Worm (Caenorhabditis elegans) whole organism, young adult: ENCODE data around the gene Y82E9BR.3.

Experiments used
- B0019.2 ChIP-seq: fragments of 200-800 bp; sonication (Bioruptor generic); conservative IDR thresholded peaks from 2 replicates; pipeline ENCODE4 v1.3.6; 2022; ENCODE audit warnings: missing genetic modification reagents, missing genetic modification characterization, missing compliant biosample characterization
- F23B12.7 ChIP-seq: sonication (generic microtip); optimal IDR thresholded peaks from 2 replicates; lab custom pipeline; 2017; ENCODE audit warnings: missing genetic modification characterization, mild to moderate bottlenecking, missing compliant biosample characterization, antibody characterized with exemption, moderate library complexity; ENCODE audit not compliant: insufficient read depth
- F52B5.7 ChIP-seq: sonication (generic microtip); optimal IDR thresholded peaks from 2 replicates; lab custom pipeline; 2016; ENCODE audit warnings: mild to moderate bottlenecking, missing genetic modification characterization, missing compliant biosample characterization
- F57A8.1 ChIP-seq: fragments of 200-800 bp; sonication (Bioruptor generic); optimal IDR thresholded peaks from 2 replicates; lab custom pipeline; 2018; ENCODE audit warnings: mild to moderate bottlenecking, missing genetic modification characterization, moderate library complexity, missing compliant biosample characterization
- F57C9.4 ChIP-seq: sonication (generic microtip); optimal IDR thresholded peaks from 2 replicates; lab custom pipeline; 2017; ENCODE audit warnings: mild to moderate bottlenecking, missing genetic modification characterization, missing compliant biosample characterization
- aptf-3 ChIP-seq: fragments of 200-800 bp; sonication (Bioruptor generic); IDR thresholded peaks from 2 replicates; pipeline ENCODE4 v1.3.6; 2022; ENCODE audit warnings: missing genetic modification characterization, missing compliant biosample characterization
- attf-5 ChIP-seq: fragments of 200-800 bp; sonication (Bioruptor generic); optimal IDR thresholded peaks from 2 replicates; lab custom pipeline; 2018; ENCODE audit warnings: mild to moderate bottlenecking, missing genetic modification characterization, missing compliant biosample characterization
- ceh-91 ChIP-seq: fragments of 200-800 bp; sonication (Bioruptor generic); IDR thresholded peaks from 2 replicates; pipeline ENCODE4 v1.3.6; 2022; ENCODE audit warnings: missing genetic modification reagents, missing genetic modification characterization, missing compliant biosample characterization
- die-1 ChIP-seq: sonication (generic microtip); optimal IDR thresholded peaks from 2 replicates; lab custom pipeline; 2016; ENCODE audit warnings: missing genotype, mild to moderate bottlenecking, missing genetic modification characterization, missing compliant biosample characterization
- efl-1 ChIP-seq: fragments of 150-350 bp; optimal IDR thresholded peaks from 2 replicates; lab custom pipeline; 2014; ENCODE audit warnings: missing biosample characterization, missing genetic modification reagents, missing genetic modification characterization
- egrh-3 ChIP-seq: fragments of 200-800 bp; sonication (Bioruptor generic); IDR thresholded peaks from 2 replicates; pipeline ENCODE4 v1.3.6; 2022; ENCODE audit warnings: missing genetic modification reagents, missing genetic modification characterization, missing compliant biosample characterization
- fkh-3 ChIP-seq: sonication (generic microtip); optimal IDR thresholded peaks from 2 replicates; lab custom pipeline; 2016; ENCODE audit warnings: mild to moderate bottlenecking, missing genetic modification characterization, missing compliant biosample characterization
- hlh-12 ChIP-seq: sonication (generic microtip); optimal IDR thresholded peaks from 2 replicates; lab custom pipeline; 2016; ENCODE audit warnings: missing genetic modification characterization, missing compliant biosample characterization
- hmg-1.2 ChIP-seq: fragments of 200-800 bp; sonication (Bioruptor generic); IDR thresholded peaks from 2 replicates; pipeline ENCODE4 v1.3.6; 2022; ENCODE audit warnings: missing genetic modification reagents, missing genetic modification characterization, missing compliant biosample characterization
- hmg-20 ChIP-seq: fragments of 200-800 bp; sonication (Bioruptor generic); IDR thresholded peaks from 2 replicates; pipeline ENCODE4 v1.3.6; 2022; ENCODE audit warnings: missing genetic modification reagents, missing genetic modification characterization, missing compliant biosample characterization
- lin-54 ChIP-seq: fragments of 200-800 bp; sonication (Bioruptor generic); optimal IDR thresholded peaks from 2 replicates; lab custom pipeline; 2018; ENCODE audit warnings: mild to moderate bottlenecking, missing genetic modification characterization, missing compliant biosample characterization
- lsl-1 ChIP-seq: fragments of 200-800 bp; sonication (Bioruptor generic); optimal IDR thresholded peaks from 2 replicates; lab custom pipeline; 2018; ENCODE audit warnings: mild to moderate bottlenecking, missing genetic modification characterization, moderate library complexity, missing compliant biosample characterization
- madf-10 ChIP-seq: sonication (generic microtip); optimal IDR thresholded peaks from 2 replicates; lab custom pipeline; 2016; ENCODE audit warnings: mild to moderate bottlenecking, missing genetic modification characterization, missing compliant biosample characterization
- madf-3 ChIP-seq: fragments of 200-800 bp; sonication (Bioruptor generic); IDR thresholded peaks from 2 replicates; pipeline ENCODE4 v1.3.6; 2022; ENCODE audit warnings: missing genetic modification reagents, missing genetic modification characterization, missing compliant biosample characterization
- mcd-1 ChIP-seq: fragments of 200-800 bp; sonication (Bioruptor generic); IDR thresholded peaks from 2 replicates; pipeline ENCODE4 v1.3.6; 2022; ENCODE audit warnings: missing genetic modification reagents, missing genetic modification characterization, missing compliant biosample characterization
- nfya-1 ChIP-seq: sonication (generic microtip); optimal IDR thresholded peaks from 2 replicates; lab custom pipeline; 2017; ENCODE audit warnings: antibody characterized with exemption, missing compliant biosample characterization, missing genetic modification characterization, borderline replicate concordance; ENCODE audit not compliant: insufficient read depth
- nfya-2 ChIP-seq: fragments of 200-800 bp; sonication (Bioruptor generic); IDR thresholded peaks from 2 replicates; pipeline ENCODE4 v1.3.6; 2022; ENCODE audit warnings: missing genetic modification reagents, missing genetic modification characterization, missing compliant biosample characterization
- nfyb-1 ChIP-seq: fragments of 200-800 bp; sonication (Bioruptor generic); IDR thresholded peaks from 2 replicates; pipeline ENCODE4 v1.3.6; 2022; ENCODE audit warnings: missing genetic modification reagents, missing genetic modification characterization, missing compliant biosample characterization
- nhr-179 ChIP-seq: sonication (generic microtip); optimal IDR thresholded peaks from 2 replicates; lab custom pipeline; 2016; ENCODE audit warnings: mild to moderate bottlenecking, missing genetic modification characterization, missing compliant biosample characterization
- pbrm-1 ChIP-seq: fragments of 200-800 bp; sonication (Bioruptor generic); IDR thresholded peaks from 2 replicates; pipeline ENCODE4 v1.3.6; 2022; ENCODE audit warnings: missing genetic modification reagents, missing genetic modification characterization, missing compliant biosample characterization
- rcor-1 ChIP-seq: fragments of 200-800 bp; sonication (Bioruptor generic); IDR thresholded peaks from 2 replicates; pipeline ENCODE4 v1.3.6; 2022; ENCODE audit warnings: missing genetic modification reagents, missing genetic modification characterization, missing compliant biosample characterization
- rec-8 ChIP-seq, 2 experiments: sonication (generic microtip); optimal IDR thresholded peaks; 2 replicates each; lab custom pipeline; 2016; ENCODE audit warnings: mild to moderate bottlenecking in 2 of 2, missing genetic modification characterization in 2 of 2, missing genetic modification reagents in 2 of 2, missing genotype in 2 of 2, missing biosample characterization in 1 of 2, missing compliant biosample characterization in 1 of 2, moderate library complexity in 1 of 2
- rpc-1 ChIP-seq, 2 experiments: fragments of 150-350 bp in 1 of 2; sonication (generic microtip) in 1 of 2; optimal IDR thresholded peaks; 2 replicates each; lab custom pipeline; 2014 to 2018; ENCODE audit warnings: missing biosample characterization in 1 of 2, missing genetic modification characterization in 1 of 2, missing genetic modification reagents in 1 of 2, missing genotype in 1 of 2
- sea-2 ChIP-seq: fragments of 200-800 bp; sonication (Bioruptor generic); IDR thresholded peaks from 2 replicates; pipeline ENCODE4 v1.3.6; 2022; ENCODE audit warnings: missing genetic modification characterization, missing compliant biosample characterization
- somi-1 ChIP-seq: fragments of 200-800 bp; sonication (Bioruptor generic); optimal IDR thresholded peaks from 2 replicates; lab custom pipeline; 2018; ENCODE audit warnings: mild to moderate bottlenecking, missing genetic modification characterization, missing compliant biosample characterization
- sptf-2 ChIP-seq: fragments of 200-800 bp; sonication (Bioruptor generic); optimal IDR thresholded peaks from 2 replicates; lab custom pipeline; 2018; ENCODE audit warnings: mild to moderate bottlenecking, missing genetic modification characterization, missing compliant biosample characterization
- unc-130 ChIP-seq: sonication (generic microtip); optimal IDR thresholded peaks from 2 replicates; lab custom pipeline; 2016; ENCODE audit warnings: missing genetic modification reagents, missing genetic modification characterization, missing compliant biosample characterization
- zfh-2 ChIP-seq: fragments of 200-800 bp; sonication (Bioruptor generic); conservative IDR thresholded peaks from 2 replicates; pipeline ENCODE4 v1.3.6; 2022; ENCODE audit warnings: missing genetic modification reagents, missing genetic modification characterization, missing compliant biosample characterization
- ztf-18 ChIP-seq: sonication (generic microtip); optimal IDR thresholded peaks from 2 replicates; lab custom pipeline; 2016; ENCODE audit warnings: missing genotype, mild to moderate bottlenecking, missing genetic modification characterization, missing compliant biosample characterization
- ztf-22 ChIP-seq: fragments of 200-800 bp; sonication (Bioruptor generic); optimal IDR thresholded peaks from 2 replicates; lab custom pipeline; 2018; ENCODE audit warnings: mild to moderate bottlenecking, missing genetic modification characterization, moderate library complexity, missing compliant biosample characterization
- ztf-25 ChIP-seq: fragments of 200-800 bp; sonication (Bioruptor generic); IDR thresholded peaks from 2 replicates; pipeline ENCODE4 v1.3.6; 2022; ENCODE audit warnings: missing genetic modification reagents, missing genetic modification characterization, missing compliant biosample characterization

The Y82E9BR.3 gene

DNA sequence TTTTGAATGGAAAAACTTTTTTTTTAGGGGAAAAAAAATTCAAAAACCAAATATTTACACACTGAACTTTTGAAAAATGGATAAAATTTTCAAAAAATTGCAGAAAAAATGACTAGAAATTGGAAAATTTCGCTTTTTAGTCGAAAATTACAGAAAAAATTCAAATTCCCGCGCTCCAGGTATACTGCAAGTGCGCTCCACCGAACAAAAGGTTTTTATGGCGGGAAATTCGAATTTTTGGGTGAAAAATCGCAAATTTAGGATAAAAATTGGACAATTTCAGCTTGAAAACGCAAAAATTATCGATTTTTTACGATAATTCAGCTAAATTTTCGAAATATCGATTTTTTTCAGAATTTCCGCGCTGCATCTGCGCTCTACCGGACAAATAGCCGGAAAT, 10.3 kb downstream of the Y82E9BR.3 start:
- no peak for TF ChIP-seq fkh-3
- TF ChIP-seq lin-54 (GFP tag; lab: Kevin White, UChicago), result peak; percentile 82
- TF ChIP-seq nhr-179 (tag; lab: Kevin White, UChicago), result no peak
- no peak for TF ChIP-seq nfya-1 (tag; lab: Kevin White, UChicago)
- peak; percentile 81 for TF ChIP-seq mcd-1
- TF ChIP-seq F23B12.7 (tag; lab: Kevin White, UChicago), result no peak
- TF ChIP-seq die-1 (tag; lab: Kevin White, UChicago), result no peak
- TF ChIP-seq lsl-1 (GFP tag; lab: Kevin White, UChicago), result peak; percentile 9
- no peak for TF ChIP-seq ztf-18 (tag; lab: Kevin White, UChicago)
- TF ChIP-seq hlh-12 (tag; lab: Kevin White, UChicago), result no peak
- no peak for TF ChIP-seq pbrm-1 (GFP tag; lab: Robert Waterston, UW)
- TF ChIP-seq ceh-91 (GFP tag; lab: Robert Waterston, UW), result no peak
- TF ChIP-seq efl-1 (GFP tag; lab: Kevin White, UChicago), result peak; percentile 45
- no peak for TF ChIP-seq ztf-25 (GFP tag; lab: Robert Waterston, UW)
- no peak for TF ChIP-seq nfya-2
- TF ChIP-seq F52B5.7 (tag; lab: Kevin White, UChicago), result no peak
- TF ChIP-seq F57A8.1, result no peak
- TF ChIP-seq rpc-1 (optimal IDR thresholded peaks at IDR 0.05; lab: Kevin White, UChicago), result no peak
- no peak for TF ChIP-seq rpc-1 (tag; optimal IDR thresholded peaks at IDR 0.05; lab: Kevin White, UChicago)
- TF ChIP-seq hmg-20, result no peak
- no peak for TF ChIP-seq somi-1

DNA sequence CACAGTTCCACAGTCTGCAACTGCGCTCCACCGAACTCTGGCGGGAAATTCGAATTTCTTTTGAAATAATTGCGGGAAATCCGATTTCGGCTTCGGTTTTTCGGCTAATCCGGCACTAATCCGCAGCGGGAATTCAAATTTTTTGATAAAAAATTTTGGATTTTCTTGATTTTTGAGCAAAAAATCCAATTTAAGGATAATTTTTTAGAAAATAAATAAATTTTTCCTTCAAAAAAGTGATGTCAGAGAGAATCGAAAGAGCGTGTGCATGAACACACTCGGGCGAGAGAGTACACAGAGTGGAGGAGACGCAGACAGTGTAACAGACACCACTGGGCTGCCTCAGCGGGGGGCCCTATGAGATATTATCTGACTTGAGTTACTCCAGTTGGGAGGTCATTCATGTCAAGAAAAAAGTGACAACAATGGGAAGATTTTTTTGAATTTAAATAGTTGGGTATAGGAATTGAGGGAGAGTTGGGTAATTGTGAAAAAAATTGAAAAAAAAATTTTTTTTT, 11.0 kb downstream of the Y82E9BR.3 start:
- TF ChIP-seq rpc-1 (optimal IDR thresholded peaks at IDR 0.05; lab: Kevin White, UChicago) (no peak), rpc-1 (tag; optimal IDR thresholded peaks at IDR 0.05; lab: Kevin White, UChicago) (no peak), hmg-1.2 (GFP tag; lab: Robert Waterston, UW) (peak; percentile 94), F23B12.7 (tag; lab: Kevin White, UChicago) (no peak), hlh-12 (tag; lab: Kevin White, UChicago) (no peak), rec-8 (tag; optimal IDR thresholded peaks at IDR 0.05; lab: Kevin White, UChicago) (no peak), attf-5 (GFP tag; lab: Kevin White, UChicago) (no peak), ztf-22 (GFP tag; lab: Kevin White, UChicago) (no peak)

DNA sequence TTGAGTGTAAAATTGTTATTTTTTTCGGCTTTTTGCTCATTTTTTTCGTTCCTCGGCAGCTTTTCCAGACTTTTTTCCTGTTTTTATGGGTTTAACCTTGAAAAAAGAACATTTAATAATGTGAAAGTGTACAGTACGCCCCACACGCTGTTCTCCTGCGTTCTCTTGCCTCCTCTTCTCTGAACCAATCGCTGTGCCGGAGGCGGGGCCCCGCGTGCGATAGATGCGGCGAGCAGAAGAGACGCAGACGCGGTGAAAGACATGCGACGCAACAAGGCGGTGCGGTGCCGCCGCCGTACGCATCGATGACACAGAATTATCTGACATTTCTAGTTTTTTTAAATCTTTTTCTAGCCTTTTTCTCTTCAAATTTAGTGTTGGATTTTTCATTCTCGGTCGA, 17.7 kb downstream of the Y82E9BR.3 start:
- no peak for TF ChIP-seq sptf-2 (GFP tag; lab: Kevin White, UChicago)
- peak; percentile 88 for TF ChIP-seq nfyb-1 (GFP tag; lab: Robert Waterston, UW)
- TF ChIP-seq nhr-179 (tag; lab: Kevin White, UChicago), result no peak
- TF ChIP-seq rcor-1, result no peak
- TF ChIP-seq mcd-1, result peak; percentile 42; the same call in 1 of the 2 replicates
- TF ChIP-seq hmg-1.2 (GFP tag; lab: Robert Waterston, UW), result peak; percentile 93
- TF ChIP-seq aptf-3 (GFP tag; lab: Robert Waterston, UW), result no peak
- TF ChIP-seq egrh-3 (GFP tag; lab: Robert Waterston, UW), result peak; percentile 61; the same call in 1 of the 2 replicates
- TF ChIP-seq madf-10 (tag; lab: Kevin White, UChicago), result no peak
- TF ChIP-seq ceh-91 (GFP tag; lab: Robert Waterston, UW), result no peak
- no peak for TF ChIP-seq unc-130 (GFP tag; lab: Kevin White, UChicago)
- no peak for TF ChIP-seq madf-3 (GFP tag; lab: Robert Waterston, UW)

DNA sequence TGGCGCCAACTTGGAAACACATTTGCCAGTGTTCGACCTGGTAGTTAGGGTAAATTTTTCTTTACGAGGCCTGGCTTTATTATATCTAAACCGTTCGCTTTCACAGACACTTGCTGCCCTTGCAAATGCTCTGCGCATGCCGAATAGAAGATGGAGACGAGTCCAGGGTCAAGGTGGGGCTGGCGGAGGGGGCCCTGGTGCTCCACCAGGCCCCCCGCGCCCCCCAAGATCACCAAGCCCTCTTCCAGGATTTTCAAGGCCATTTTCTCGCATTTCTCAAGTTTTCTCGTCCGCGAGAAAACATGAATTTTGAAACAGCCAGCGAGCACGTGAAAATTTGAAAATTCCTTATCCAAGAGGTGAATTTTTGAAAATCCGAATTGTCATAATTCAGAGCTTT, 20.6 kb downstream of the Y82E9BR.3 start:
- TF ChIP-seq zfh-2 (peak; percentile 79), lin-54 (GFP tag; lab: Kevin White, UChicago) (no peak), sea-2 (no peak), B0019.2 (GFP tag; lab: Robert Waterston, UW) (no peak), F57C9.4 (no peak), mcd-1 (0 out of 2 replicates have a peak, but pooled peaks have one; percentile 15), egrh-3 (GFP tag; lab: Robert Waterston, UW) (peak; percentile 68; the same call in 1 of the 2 replicates)
